Worm (Caenorhabditis elegans) whole organism, L4 larva: ENCODE data around the gene gtsf-1.
A peak's percentile ranks its signal among the peaks of the same experiment; 100 is the strongest.
"Not testable (repeated sequence)": the region's sequence is repeated elsewhere in the genome, so short reads cannot be mapped to it uniquely, and the experiment has no call there.

ENCODE experiments used
- D1046.2 ChIP-seq: fragments of 200-800 bp; sonication (Bioruptor generic); IDR thresholded peaks from 2 replicates; pipeline ENCODE4 v1.3.6; 2022; ENCODE audit warnings: missing genetic modification characterization, missing compliant biosample characterization
- F10B5.3 ChIP-seq: sonication (generic microtip); optimal IDR thresholded peaks from 2 replicates; lab custom pipeline; 2016; ENCODE audit warnings: mild to moderate bottlenecking, missing genetic modification characterization, missing compliant biosample characterization
- F26F4.8 ChIP-seq: fragments of 200-800 bp; sonication (Bioruptor generic); conservative IDR thresholded peaks from 2 replicates; pipeline ENCODE4 v1.3.6; 2022; ENCODE audit warnings: missing genetic modification characterization, missing compliant biosample characterization
- T20F7.1 ChIP-seq: fragments of 200-800 bp; sonication (Bioruptor generic); optimal IDR thresholded peaks from 2 replicates; lab custom pipeline; 2018; ENCODE audit warnings: mild to moderate bottlenecking, missing genetic modification characterization, missing compliant biosample characterization
- ZK337.2 ChIP-seq: fragments of 200-800 bp; sonication (Bioruptor generic); IDR thresholded peaks from 2 replicates; pipeline ENCODE4 v1.3.6; 2022; ENCODE audit warnings: missing genetic modification reagents, missing genetic modification characterization, missing compliant biosample characterization
- aly-2 ChIP-seq: sonication (generic microtip); optimal IDR thresholded peaks from 2 replicates; lab custom pipeline; 2018; ENCODE audit warnings: missing biosample characterization, missing genetic modification characterization
- ama-1 ChIP-seq: fragments of 150-350 bp; optimal IDR thresholded peaks from 2 replicates; lab custom pipeline; 2014; ENCODE audit warnings: inconsistent platforms, mixed read lengths
- ceh-20 ChIP-seq: fragments of 200-800 bp; sonication (Bioruptor generic); IDR thresholded peaks from 2 replicates; pipeline ENCODE4 v1.3.6; 2022; ENCODE audit warnings: missing genetic modification reagents, missing genetic modification characterization, missing compliant biosample characterization
- ctbp-1 ChIP-seq: fragments of 200-800 bp; sonication (Bioruptor generic); IDR thresholded peaks from 2 replicates; pipeline ENCODE4 v1.3.6; 2022; ENCODE audit warnings: missing genetic modification reagents, missing genetic modification characterization, missing compliant biosample characterization
- daf-16 ChIP-seq, 3 experiments: sonication (generic microtip); optimal IDR thresholded peaks; 2 replicates each; lab custom pipeline; 2016 to 2017; ENCODE audit warnings: missing genetic modification characterization in 3 of 3, missing genetic modification reagents in 3 of 3, mild to moderate bottlenecking in 2 of 3, missing compliant biosample characterization in 2 of 3, missing biosample characterization in 1 of 3, moderate library complexity in 1 of 3
- daf-8 ChIP-seq: fragments of 200-800 bp; sonication (Bioruptor generic); IDR thresholded peaks from 2 replicates; pipeline ENCODE4 v1.3.6; 2022; ENCODE audit warnings: missing genetic modification characterization, missing compliant biosample characterization
- dmd-6 ChIP-seq: fragments of 200-800 bp; sonication (Bioruptor generic); IDR thresholded peaks from 2 replicates; pipeline ENCODE4 v1.3.6; 2022; ENCODE audit warnings: missing genetic modification reagents, missing genetic modification characterization, missing compliant biosample characterization
- hif-1 ChIP-seq, 2 experiments: sonication (generic microtip); optimal IDR thresholded peaks; 2 replicates each; lab custom pipeline; 2016 to 2017; ENCODE audit warnings: missing compliant biosample characterization in 2 of 2, missing genetic modification characterization in 2 of 2, missing genetic modification reagents in 2 of 2, missing genotype in 2 of 2, mild to moderate bottlenecking in 1 of 2
- hlh-11 ChIP-seq: fragments of 200-800 bp; sonication (Bioruptor generic); optimal IDR thresholded peaks from 2 replicates; lab custom pipeline; 2018; ENCODE audit warnings: mild to moderate bottlenecking, missing genetic modification characterization, missing compliant biosample characterization
- hmg-1.1 ChIP-seq: fragments of 200-800 bp; sonication (Bioruptor generic); IDR thresholded peaks from 2 replicates; pipeline ENCODE4 v1.3.6; 2022; ENCODE audit warnings: missing genetic modification reagents, missing genetic modification characterization, missing compliant biosample characterization
- lim-7 ChIP-seq: fragments of 200-800 bp; sonication (Bioruptor generic); IDR thresholded peaks from 2 replicates; pipeline ENCODE4 v1.3.6; 2022; ENCODE audit warnings: missing genetic modification characterization, missing compliant biosample characterization
- lin-13 ChIP-seq: fragments of 150-350 bp; optimal IDR thresholded peaks from 2 replicates; lab custom pipeline; 2014; ENCODE audit warnings: missing biosample characterization, missing genetic modification reagents, missing genetic modification characterization
- lin-29 ChIP-seq: fragments of 200-800 bp; sonication (Bioruptor generic); IDR thresholded peaks from 2 replicates; pipeline ENCODE4 v1.3.6; 2022; ENCODE audit warnings: missing genetic modification reagents, missing genetic modification characterization, missing compliant biosample characterization
- lin-38 ChIP-seq: fragments of 200-800 bp; sonication (Bioruptor generic); IDR thresholded peaks from 2 replicates; pipeline ENCODE4 v1.3.6; 2022; ENCODE audit warnings: missing genetic modification reagents, missing genetic modification characterization, missing compliant biosample characterization
- lin-39 ChIP-seq: fragments of 150-350 bp; optimal IDR thresholded peaks from 2 replicates; lab custom pipeline; 2014; ENCODE audit warnings: missing biosample characterization, missing genetic modification reagents, missing genetic modification characterization
- lsy-2 ChIP-seq, 2 experiments: fragments of 150-350 bp in 1 of 2; sonication (generic microtip) in 1 of 2; optimal IDR thresholded peaks; 2 replicates each; lab custom pipeline; 2014 to 2017; ENCODE audit warnings: missing biosample characterization in 2 of 2, missing genetic modification characterization in 2 of 2
- mep-1 ChIP-seq: fragments of 150-350 bp; sonication (generic microtip); optimal IDR thresholded peaks from 3 replicates; lab custom pipeline; 2014; ENCODE audit warnings: missing biosample characterization, missing genetic modification characterization
- mes-2 ChIP-seq: sonication (generic microtip); optimal IDR thresholded peaks from 2 replicates; lab custom pipeline; 2016; ENCODE audit warnings: missing genotype, mild to moderate bottlenecking, missing genetic modification characterization, missing compliant biosample characterization; ENCODE audit not compliant: poor library complexity, severe bottlenecking
- mxl-2 ChIP-seq: fragments of 200-800 bp; sonication (Bioruptor generic); conservative IDR thresholded peaks from 2 replicates; pipeline ENCODE4 v1.3.6; 2022; ENCODE audit warnings: missing genetic modification reagents, missing genetic modification characterization, missing compliant biosample characterization
- nhr-10 ChIP-seq: fragments of 150-350 bp; optimal IDR thresholded peaks from 2 replicates; lab custom pipeline; 2014; ENCODE audit warnings: missing biosample characterization, missing genetic modification characterization
- nhr-102 ChIP-seq: sonication (generic microtip); optimal IDR thresholded peaks from 2 replicates; lab custom pipeline; 2016; ENCODE audit warnings: mild to moderate bottlenecking, missing genetic modification characterization, moderate library complexity, missing compliant biosample characterization
- nhr-237 ChIP-seq: sonication (generic microtip); optimal IDR thresholded peaks from 2 replicates; lab custom pipeline; 2017; ENCODE audit warnings: missing biosample characterization, missing genetic modification characterization
- nhr-28 ChIP-seq: fragments of 150-350 bp; optimal IDR thresholded peaks from 2 replicates; lab custom pipeline; 2014; ENCODE audit warnings: missing biosample characterization, missing genetic modification characterization
- nhr-48 ChIP-seq: sonication (generic microtip); optimal IDR thresholded peaks from 2 replicates; lab custom pipeline; 2016; ENCODE audit warnings: mild to moderate bottlenecking, missing genetic modification characterization, missing compliant biosample characterization
- nhr-76 ChIP-seq: fragments of 150-350 bp; optimal IDR thresholded peaks from 2 replicates; lab custom pipeline; 2014; ENCODE audit warnings: missing biosample characterization, missing genetic modification characterization
- pha-4 ChIP-seq, 2 experiments: fragments of 150-350 bp in 1 of 2; fragments of 200-800 bp in 1 of 2; sonication (Bioruptor generic) in 1 of 2; IDR thresholded peaks in 1 of 2; optimal IDR thresholded peaks in 1 of 2; 2 replicates each; pipeline versions ENCODE4 v1.3.6 to Lab custom; 2014 to 2022; ENCODE audit warnings: missing genetic modification characterization in 2 of 2, missing genetic modification reagents in 2 of 2, missing biosample characterization in 1 of 2, missing compliant biosample characterization in 1 of 2
- php-3 ChIP-seq: fragments of 200-800 bp; sonication (Bioruptor generic); IDR thresholded peaks from 2 replicates; pipeline ENCODE4 v1.3.6; 2022; ENCODE audit warnings: missing genetic modification reagents, missing genetic modification characterization, missing compliant biosample characterization
- pqm-1 ChIP-seq: sonication (generic microtip); optimal IDR thresholded peaks from 2 replicates; lab custom pipeline; 2017; ENCODE audit warnings: missing biosample characterization, missing genetic modification characterization
- rbr-2 ChIP-seq: sonication (generic microtip); optimal IDR thresholded peaks from 2 replicates; lab custom pipeline; 2016; ENCODE audit warnings: missing genotype, missing genetic modification characterization, missing compliant biosample characterization
- saeg-2 ChIP-seq: fragments of 200-800 bp; sonication (Bioruptor generic); IDR thresholded peaks from 2 replicates; pipeline ENCODE4 v1.3.6; 2022; ENCODE audit warnings: missing genetic modification reagents, missing genetic modification characterization, missing compliant biosample characterization
- set-16 ChIP-seq: fragments of 200-800 bp; sonication (Bioruptor generic); IDR thresholded peaks from 2 replicates; pipeline ENCODE4 v1.3.6; 2022; ENCODE audit warnings: missing genetic modification reagents, missing genetic modification characterization, missing compliant biosample characterization
- snpc-1.2 ChIP-seq: fragments of 200-800 bp; sonication (Bioruptor generic); IDR thresholded peaks from 2 replicates; pipeline ENCODE4 v1.3.6; 2022; ENCODE audit warnings: missing genetic modification reagents, missing genetic modification characterization, missing compliant biosample characterization
- spr-1 ChIP-seq: sonication (generic microtip); optimal IDR thresholded peaks from 2 replicates; lab custom pipeline; 2016; ENCODE audit warnings: mild to moderate bottlenecking, missing genetic modification characterization, missing compliant biosample characterization
- tra-1 ChIP-seq: fragments of 200-800 bp; sonication (Bioruptor generic); IDR thresholded peaks from 2 replicates; pipeline ENCODE4 v1.3.6; 2022; ENCODE audit warnings: missing genetic modification reagents, missing genetic modification characterization, missing compliant biosample characterization
- unc-130 ChIP-seq: sonication (generic microtip); optimal IDR thresholded peaks from 2 replicates; lab custom pipeline; 2016; ENCODE audit warnings: missing genetic modification reagents, missing genetic modification characterization, missing compliant biosample characterization
- zfp-2 ChIP-seq: sonication (generic microtip); optimal IDR thresholded peaks from 2 replicates; lab custom pipeline; 2016; ENCODE audit warnings: mild to moderate bottlenecking, missing genetic modification characterization, missing compliant biosample characterization
- zfp-3 ChIP-seq: fragments of 200-800 bp; sonication (Bioruptor generic); conservative IDR thresholded peaks from 2 replicates; pipeline ENCODE4 v1.3.6; 2022; ENCODE audit warnings: missing genetic modification reagents, missing genetic modification characterization, missing compliant biosample characterization

Gene gtsf-1

ce11 chrIV:16845376-16845775 lies 20.3 kb upstream of the gtsf-1 start (continued):
- TF ChIP-seq daf-16 (GFP tag; optimal IDR thresholded peaks at IDR 0.05; lab: Kevin White, UChicago); pha-4 (tag; optimal IDR thresholded peaks at IDR 0.05; lab: Kevin White, UChicago): not testable (repeated sequence)
- peak; percentile 21 for TF ChIP-seq daf-16 (tag; optimal IDR thresholded peaks at IDR 0.05; lab: Kevin White, UChicago)
- peak; percentile 46 for TF ChIP-seq nhr-102 (tag; lab: Kevin White, UChicago)
- peak; percentile 97 for TF ChIP-seq pha-4 (GFP tag; IDR thresholded peaks at IDR 0.05; lab: Robert Waterston, UW)
- peak; percentile 23 for TF ChIP-seq mep-1
- TF ChIP-seq ctbp-1 (GFP tag; lab: Robert Waterston, UW): peak; percentile 94
- TF ChIP-seq F10B5.3 (tag; lab: Kevin White, UChicago): peak; percentile 68
- peak; percentile 84 for TF ChIP-seq mxl-2 (GFP tag; lab: Robert Waterston, UW)
- 0 out of 2 replicates have a peak, but pooled peaks have one; percentile 35 for TF ChIP-seq lim-7 (GFP tag; lab: Robert Waterston, UW)
- peak; percentile 94 for TF ChIP-seq saeg-2
- TF ChIP-seq F26F4.8: 0 out of 2 replicates have a peak, but pooled peaks have one; percentile 29
- TF ChIP-seq lin-29: peak; percentile 99
- TF ChIP-seq mes-2 (tag; lab: Kevin White, UChicago): peak; percentile 82
- TF ChIP-seq unc-130 (GFP tag; lab: Kevin White, UChicago): peak; percentile 14
- peak; percentile 19 for TF ChIP-seq zfp-2 (tag; lab: Kevin White, UChicago)
- peak; percentile 86 for TF ChIP-seq ZK337.2 (GFP tag; lab: Robert Waterston, UW)
- peak; percentile 97 for TF ChIP-seq D1046.2

ce11 chrIV:16849078-16849477 lies 16.6 kb upstream of the gtsf-1 start:
- TF ChIP-seq lin-38: peak; percentile 66

- TF ChIP-seq snpc-1.2 (GFP tag; lab: Robert Waterston, UW) (0 out of 2 replicates have a peak, but pooled peaks have one; percentile 32), saeg-2 (no peak), zfp-2 (tag; lab: Kevin White, UChicago) (no peak), daf-8 (GFP tag; lab: Robert Waterston, UW) (no peak), pqm-1 (tag; lab: Kevin White, UChicago) (no peak), nhr-48 (tag; lab: Kevin White, UChicago) (no peak)
Measured at ce11 chrIV:16854790-16855189, 10.8 kb upstream of the gtsf-1 start, which contains the start of gene map-2. TSS of gene map-2 (minus strand) at chrIV:16854890.

ce11 chrIV:16860702-16861101 lies 4.9 kb upstream of the gtsf-1 start:
- TF ChIP-seq F26F4.8 (no peak), snpc-1.2 (GFP tag; lab: Robert Waterston, UW) (peak; percentile 31; the same call in 1 of the 2 replicates), dmd-6 (GFP tag; lab: Robert Waterston, UW) (no peak), set-16 (GFP tag; lab: Robert Waterston, UW) (peak; percentile 63), spr-1 (tag; lab: Kevin White, UChicago) (no peak)

ce11 chrIV:16863431-16863895 lies 2.2 kb upstream of the gtsf-1 start, which contains the start of the genes mel-46 and lsy-13:
TSS of gene mel-46 (minus strand) at chrIV:16863481.
TSS of gene lsy-13 (plus strand) at chrIV:16863870.
- TF ChIP-seq php-3 (no peak), lin-39 (tag; lab: Kevin White, UChicago) (no peak), hmg-1.1 (GFP tag; lab: Robert Waterston, UW) (peak; percentile 39; the same call in 1 of the 2 replicates), T20F7.1 (GFP tag; lab: Kevin White, UChicago) (no peak), lin-38 (peak; percentile 63), nhr-28 (tag; lab: Kevin White, UChicago) (no peak), hlh-11 (tag; lab: Kevin White, UChicago) (peak; percentile 5), lin-13 (peak; percentile 1), nhr-76 (tag; lab: Kevin White, UChicago) (no peak), nhr-10 (tag; lab: Kevin White, UChicago) (no peak), unc-130 (GFP tag; lab: Kevin White, UChicago) (peak; percentile 55), nhr-237 (tag; lab: Kevin White, UChicago) (no peak), rbr-2 (tag; lab: Kevin White, UChicago) (peak; percentile 52), zfp-3 (GFP tag; lab: Robert Waterston, UW) (no peak), hif-1 (tag; optimal IDR thresholded peaks at IDR 0.05; lab: Kevin White, UChicago) (peak in 1 of 2 experiments; percentile 43), lsy-2 (tag; optimal IDR thresholded peaks at IDR 0.05; lab: Kevin White, UChicago) (peak in 1 of 2 experiments; percentile 70), tra-1 (GFP tag; lab: Robert Waterston, UW) (no peak), ama-1 (lab: Kevin White, UChicago) (peak; percentile 11), ceh-20 (no peak), aly-2 (tag; lab: Kevin White, UChicago) (no peak), daf-16 (GFP tag; optimal IDR thresholded peaks at IDR 0.05; lab: Kevin White, UChicago) (peak in 1 of 2 experiments; percentile 2), daf-16 (tag; optimal IDR thresholded peaks at IDR 0.05; lab: Kevin White, UChicago) (peak; percentile 52)
